Fruit fly (Drosophila melanogaster) whole organism, embryonic: ENCODE data around the gene CG13063.

ENCODE experiments used
- Asciz ChIP-seq: fragments of 200-800 bp; sonication (Bioruptor generic); optimal IDR thresholded peaks from 2 replicates; lab custom pipeline; 2017; ENCODE audit warnings: missing biosample characterization, mild to moderate bottlenecking, missing genetic modification characterization, missing genetic modification reagents
- Bgb ChIP-seq: fragments of 200-800 bp; sonication (Bioruptor generic); IDR thresholded peaks from 2 replicates; pipeline ENCODE4 v1.3.6; 2022; ENCODE audit warnings: missing biosample characterization, missing genetic modification characterization; ENCODE audit not compliant: partially characterized antibody
- BtbVII ChIP-seq: fragments of 200-800 bp; sonication (Bioruptor generic); optimal IDR thresholded peaks from 3 replicates; lab custom pipeline; 2017; ENCODE audit warnings: missing biosample characterization, mild to moderate bottlenecking, missing genetic modification characterization
- CG10543 ChIP-seq: fragments of 200-800 bp; sonication (Bioruptor generic); optimal IDR thresholded peaks from 3 replicates; lab custom pipeline; 2017; ENCODE audit warnings: missing biosample characterization, mild to moderate bottlenecking, missing genetic modification characterization, moderate library complexity
- CG11085 ChIP-seq: fragments of 200-800 bp; sonication (Bioruptor generic); IDR thresholded peaks from 2 replicates; pipeline ENCODE4 v1.3.6; 2022; ENCODE audit warnings: missing biosample characterization, missing genetic modification characterization
- CG12769 ChIP-seq: fragments of 200-800 bp; sonication (Bioruptor generic); optimal IDR thresholded peaks from 2 replicates; lab custom pipeline; 2019; ENCODE audit warnings: missing biosample characterization, mild to moderate bottlenecking, missing genetic modification characterization, moderate library complexity
- CG13123 ChIP-seq: fragments of 200-800 bp; sonication (Bioruptor generic); optimal IDR thresholded peaks from 2 replicates; lab custom pipeline; 2016; ENCODE audit warnings: missing biosample characterization, missing genetic modification characterization
- CG15011 ChIP-seq: fragments of 200-800 bp; sonication (Bioruptor generic); optimal IDR thresholded peaks from 3 replicates; lab custom pipeline; 2018; ENCODE audit warnings: missing biosample characterization, mild to moderate bottlenecking, missing genetic modification characterization
- CG15696 ChIP-seq: fragments of 200-800 bp; sonication (Bioruptor generic); optimal IDR thresholded peaks from 2 replicates; lab custom pipeline; 2019; ENCODE audit warnings: missing biosample characterization, mild to moderate bottlenecking, missing genetic modification characterization, moderate library complexity
- CG17829 ChIP-seq: fragments of 200-800 bp; optimal IDR thresholded peaks from 2 replicates; lab custom pipeline; 2019; ENCODE audit warnings: missing biosample characterization, mild to moderate bottlenecking, missing genetic modification characterization, moderate library complexity
- CG1792 ChIP-seq: fragments of 200-800 bp; sonication (Bioruptor generic); optimal IDR thresholded peaks from 2 replicates; lab custom pipeline; 2016; ENCODE audit warnings: missing biosample characterization, missing genetic modification characterization
- CG18011 ChIP-seq: fragments of 200-800 bp; sonication (Bioruptor generic); optimal IDR thresholded peaks from 2 replicates; lab custom pipeline; 2017; ENCODE audit warnings: missing biosample characterization, missing genetic modification characterization, mild to moderate bottlenecking, moderate library complexity, missing genotype
- CG2678 ChIP-seq: fragments of 200-800 bp; sonication (Bioruptor generic); optimal IDR thresholded peaks from 3 replicates; lab custom pipeline; 2019; ENCODE audit warnings: missing biosample characterization, mild to moderate bottlenecking, missing genetic modification characterization, moderate library complexity
- CG2712 ChIP-seq: fragments of 200-800 bp; optimal IDR thresholded peaks from 3 replicates; lab custom pipeline; 2019; ENCODE audit warnings: missing biosample characterization, mild to moderate bottlenecking, missing genetic modification characterization, moderate library complexity
- CG33557 ChIP-seq: fragments of 200-800 bp; sonication (Bioruptor generic); optimal IDR thresholded peaks from 2 replicates; lab custom pipeline; 2019; ENCODE audit warnings: missing biosample characterization, mild to moderate bottlenecking, missing genetic modification characterization, moderate library complexity
- CG3995 ChIP-seq: fragments of 200-800 bp; sonication (Bioruptor generic); optimal IDR thresholded peaks from 3 replicates; lab custom pipeline; 2016; ENCODE audit warnings: missing biosample characterization, missing genetic modification characterization
- CG4730 ChIP-seq: fragments of 200-800 bp; sonication (Bioruptor generic); IDR thresholded peaks from 2 replicates; pipeline ENCODE4 v1.3.6; 2022; ENCODE audit warnings: missing biosample characterization, missing genetic modification characterization
- CG5953 ChIP-seq: fragments of 200-800 bp; sonication (Bioruptor generic); IDR thresholded peaks from 2 replicates; pipeline ENCODE4 v1.3.6; 2022; ENCODE audit warnings: missing biosample characterization, missing genetic modification characterization
- CG6813 ChIP-seq: fragments of 200-800 bp; sonication (Bioruptor generic); optimal IDR thresholded peaks from 2 replicates; lab custom pipeline; 2017; ENCODE audit warnings: missing biosample characterization, missing genetic modification characterization, mild to moderate bottlenecking, moderate library complexity, missing genetic modification reagents
- CG7271 ChIP-seq: fragments of 200-800 bp; sonication (Bioruptor generic); optimal IDR thresholded peaks from 2 replicates; lab custom pipeline; 2018; ENCODE audit warnings: missing biosample characterization, mild to moderate bottlenecking, missing genetic modification characterization, moderate library complexity
- CG7357 ChIP-seq: fragments of 200-800 bp; sonication (Bioruptor generic); IDR thresholded peaks from 3 replicates; pipeline ENCODE4 v1.3.6; 2022; ENCODE audit warnings: missing biosample characterization, missing genetic modification characterization
- CG8924 ChIP-seq: fragments of 200-800 bp; optimal IDR thresholded peaks from 3 replicates; lab custom pipeline; 2019; ENCODE audit warnings: missing biosample characterization, mild to moderate bottlenecking, missing genetic modification characterization, moderate library complexity
- CG9437 ChIP-seq: fragments of 200-800 bp; sonication (Bioruptor generic); optimal IDR thresholded peaks from 2 replicates; lab custom pipeline; 2018; ENCODE audit warnings: missing biosample characterization, mild to moderate bottlenecking, missing genetic modification characterization
- CTCF ChIP-seq: fragments of 200-800 bp; sonication (Bioruptor generic); optimal IDR thresholded peaks from 2 replicates; lab custom pipeline; 2017; ENCODE audit warnings: missing biosample characterization, mild to moderate bottlenecking, missing genetic modification characterization, moderate library complexity
- Deaf1 ChIP-seq: fragments of 200-800 bp; optimal IDR thresholded peaks from 3 replicates; lab custom pipeline; 2019; ENCODE audit warnings: missing biosample characterization, mild to moderate bottlenecking, missing genetic modification characterization, moderate library complexity
- ERR ChIP-seq: fragments of 200-800 bp; sonication (Bioruptor generic); optimal IDR thresholded peaks from 2 replicates; lab custom pipeline; 2016; ENCODE audit warnings: missing biosample characterization, missing genetic modification characterization
- HLHmδ ChIP-seq: fragments of 200-800 bp; sonication (Bioruptor generic); optimal IDR thresholded peaks from 2 replicates; lab custom pipeline; 2018; ENCODE audit warnings: missing biosample characterization, mild to moderate bottlenecking, missing genetic modification characterization, moderate library complexity
- HmgZ ChIP-seq: fragments of 200-800 bp; sonication (Bioruptor generic); optimal IDR thresholded peaks from 2 replicates; lab custom pipeline; 2018; ENCODE audit warnings: missing biosample characterization, mild to moderate bottlenecking, missing genetic modification characterization
- Hmr ChIP-seq: fragments of 200-800 bp; sonication (Bioruptor generic); optimal IDR thresholded peaks from 3 replicates; lab custom pipeline; 2017; ENCODE audit warnings: mild to moderate bottlenecking, missing biosample characterization, missing genetic modification reagents, missing genetic modification characterization
- MBD-R2 ChIP-seq: fragments of 200-800 bp; sonication (Bioruptor generic); IDR thresholded peaks from 2 replicates; pipeline ENCODE4 v1.3.6; 2022; ENCODE audit warnings: missing biosample characterization, missing genetic modification characterization
- Oaz ChIP-seq: fragments of 200-800 bp; sonication (Bioruptor generic); IDR thresholded peaks from 2 replicates; pipeline ENCODE4 v1.3.6; 2022; ENCODE audit warnings: missing biosample characterization, missing genetic modification characterization
- Oli ChIP-seq: fragments of 200-800 bp; sonication (Bioruptor generic); optimal IDR thresholded peaks from 2 replicates; lab custom pipeline; 2018; ENCODE audit warnings: missing biosample characterization, mild to moderate bottlenecking, missing genetic modification characterization, moderate library complexity
- Pdp1 ChIP-seq, 2 experiments: fragments of 200-800 bp; sonication (Bioruptor generic); optimal IDR thresholded peaks; 3 replicates each; lab custom pipeline; 2016; ENCODE audit warnings: missing biosample characterization in 2 of 2, missing genetic modification characterization in 2 of 2, mild to moderate bottlenecking in 1 of 2, moderate library complexity in 1 of 2
- Ptx1 ChIP-seq: fragments of 200-800 bp; sonication (Bioruptor generic); IDR thresholded peaks from 2 replicates; pipeline ENCODE4 v1.3.6; 2022; ENCODE audit warnings: missing biosample characterization, missing genetic modification characterization
- aop ChIP-seq: fragments of 200-800 bp; sonication (Bioruptor generic); IDR thresholded peaks from 2 replicates; pipeline ENCODE4 v1.3.6; 2022; ENCODE audit warnings: missing biosample characterization, missing genetic modification characterization
- bab2 ChIP-seq: fragments of 200-800 bp; sonication (Bioruptor generic); optimal IDR thresholded peaks from 2 replicates; lab custom pipeline; 2016; ENCODE audit warnings: missing biosample characterization, missing genetic modification characterization
- bbx ChIP-seq: fragments of 200-800 bp; sonication (Bioruptor generic); IDR thresholded peaks from 2 replicates; pipeline ENCODE4 v1.3.6; 2022; ENCODE audit warnings: missing biosample characterization, missing genetic modification characterization; ENCODE audit not compliant: partially characterized antibody
- cad ChIP-seq: fragments of >200 bp; optimal IDR thresholded peaks from 2 replicates; lab custom pipeline; 2017; ENCODE audit warnings: missing biosample characterization, missing genetic modification characterization
- fd64A ChIP-seq: fragments of 200-800 bp; sonication (Bioruptor generic); optimal IDR thresholded peaks from 3 replicates; lab custom pipeline; 2018; ENCODE audit warnings: missing biosample characterization, mild to moderate bottlenecking, missing genetic modification characterization
- fru ChIP-seq: fragments of >200 bp; optimal IDR thresholded peaks from 2 replicates; lab custom pipeline; 2017
- hb ChIP-seq: fragments of 200-800 bp; sonication (Bioruptor generic); IDR thresholded peaks from 3 replicates; pipeline ENCODE4 v1.3.6; 2022; ENCODE audit warnings: missing biosample characterization, missing genetic modification characterization; ENCODE audit not compliant: partially characterized antibody
- mam ChIP-seq: fragments of 200-800 bp; sonication (Bioruptor generic); optimal IDR thresholded peaks from 3 replicates; lab custom pipeline; 2016; ENCODE audit warnings: missing biosample characterization, missing genetic modification characterization
- odd ChIP-seq: fragments of 200-800 bp; sonication (Bioruptor generic); optimal IDR thresholded peaks from 2 replicates; lab custom pipeline; 2017; ENCODE audit warnings: missing biosample characterization, mild to moderate bottlenecking, missing genetic modification characterization
- org-1 ChIP-seq: fragments of 200-800 bp; sonication (Bioruptor generic); optimal IDR thresholded peaks from 2 replicates; lab custom pipeline; 2017; ENCODE audit warnings: missing biosample characterization, missing genetic modification characterization
- p53 ChIP-seq: fragments of 200-800 bp; sonication (Bioruptor generic); optimal IDR thresholded peaks from 2 replicates; lab custom pipeline; 2016; ENCODE audit warnings: missing biosample characterization, missing genetic modification characterization
- pb ChIP-seq: fragments of 200-800 bp; sonication (Bioruptor generic); optimal IDR thresholded peaks from 3 replicates; lab custom pipeline; 2016; ENCODE audit warnings: missing biosample characterization, missing genetic modification characterization
- repo ChIP-seq: fragments of 200-800 bp; sonication (Bioruptor generic); optimal IDR thresholded peaks from 2 replicates; lab custom pipeline; 2016; ENCODE audit warnings: missing biosample characterization, missing genetic modification characterization
- row ChIP-seq: fragments of 200-800 bp; sonication (Bioruptor generic); IDR thresholded peaks from 3 replicates; pipeline ENCODE4 v1.3.6; 2022; ENCODE audit warnings: missing biosample characterization, missing genetic modification characterization
- sim ChIP-seq: fragments of 200-800 bp; sonication (Bioruptor generic); IDR thresholded peaks from 2 replicates; pipeline ENCODE4 v1.3.6; 2022; ENCODE audit warnings: missing biosample characterization, missing genetic modification characterization
- tgo ChIP-seq: fragments of 200-800 bp; sonication (Bioruptor generic); IDR thresholded peaks from 3 replicates; pipeline ENCODE4 v1.3.6; 2022; ENCODE audit warnings: missing biosample characterization, missing genetic modification characterization
- ttk ChIP-seq: fragments of 200-800 bp; sonication (Bioruptor generic); IDR thresholded peaks from 2 replicates; pipeline ENCODE4 v2.1.2; 2022; ENCODE audit warnings: missing biosample characterization, missing genetic modification characterization
- unpg ChIP-seq: fragments of 200-800 bp; sonication (Bioruptor generic); optimal IDR thresholded peaks from 3 replicates; lab custom pipeline; 2018; ENCODE audit warnings: missing biosample characterization, mild to moderate bottlenecking, missing genetic modification characterization, moderate library complexity

The CG13063 gene

dm6 chr3L:16285346-16285911, 21.0 kb upstream of the CG13063 start, which contains the start of gene CG13047:
TSS of gene CG13047 (minus strand) at chr3L:16285396.
- TF ChIP-seq HmgZ (tag; lab: Kevin White, UChicago) = no peak
- no peak for TF ChIP-seq CG15011
- peak; percentile 36 for TF ChIP-seq CG2678 (tag; lab: Kevin White, UChicago)
- TF ChIP-seq CG15696 (tag; lab: Kevin White, UChicago) = no peak
- no peak for TF ChIP-seq CG18011 (GFP tag; lab: Kevin White, UChicago)
- TF ChIP-seq CTCF = no peak
- TF ChIP-seq sim = no peak
- no peak for TF ChIP-seq CG12769 (tag; lab: Kevin White, UChicago)
- TF ChIP-seq p53 (GFP tag; lab: Kevin White, UChicago) = no peak
- TF ChIP-seq CG7357 = no peak
- no peak for TF ChIP-seq CG5953 (GFP tag; lab: Robert Waterston, UW)
- TF ChIP-seq CG17829 (tag; lab: Kevin White, UChicago) = no peak
- no peak for TF ChIP-seq CG1792 (GFP tag; lab: Kevin White, UChicago)
- no peak for TF ChIP-seq Hmr (GFP tag; lab: Kevin White, UChicago)
- TF ChIP-seq pb (GFP tag; lab: Kevin White, UChicago) = no peak
- TF ChIP-seq bab2 (GFP tag; lab: Kevin White, UChicago) = no peak
- no peak for TF ChIP-seq hb (GFP tag; lab: Robert Waterston, UW)
- no peak for TF ChIP-seq CG7271
- TF ChIP-seq CG33557 (GFP tag; lab: Kevin White, UChicago) = no peak
- no peak for TF ChIP-seq Pdp1 (GFP tag; optimal IDR thresholded peaks at IDR 0.05; lab: Kevin White, UChicago)
- no peak for TF ChIP-seq Deaf1 (tag; lab: Kevin White, UChicago)
- no peak for TF ChIP-seq fd64A (GFP tag; lab: Kevin White, UChicago)
- TF ChIP-seq ERR (GFP tag; lab: Kevin White, UChicago) = no peak
- no peak for TF ChIP-seq HLHmδ
- no peak for TF ChIP-seq CG9437 (GFP tag; lab: Kevin White, UChicago)
- no peak for TF ChIP-seq Oaz (GFP tag; lab: Robert Waterston, UW)
- no peak for TF ChIP-seq BtbVII
- no peak for TF ChIP-seq CG4730 (GFP tag; lab: Robert Waterston, UW)
- TF ChIP-seq aop = no peak
- no peak for TF ChIP-seq odd (GFP tag; lab: Kevin White, UChicago)
- TF ChIP-seq tgo = 0 out of 3 replicates have a peak, but pooled peaks have one; percentile 21
- peak; percentile 15 for TF ChIP-seq Oli
- no peak for TF ChIP-seq Bgb (GFP tag; lab: Robert Waterston, UW)
- TF ChIP-seq MBD-R2 (GFP tag; lab: Robert Waterston, UW) = no peak
- no peak for TF ChIP-seq CG10543 (GFP tag; lab: Kevin White, UChicago)
- no peak for TF ChIP-seq mam (GFP tag; lab: Kevin White, UChicago)
- TF ChIP-seq repo (GFP tag; lab: Kevin White, UChicago) = no peak
- TF ChIP-seq CG11085 = no peak
- TF ChIP-seq Ptx1 (GFP tag; lab: Robert Waterston, UW) = no peak
- TF ChIP-seq CG6813 (GFP tag; lab: Kevin White, UChicago) = no peak
- TF ChIP-seq CG8924 (tag; lab: Kevin White, UChicago) = no peak
- TF ChIP-seq CG3995 (GFP tag; lab: Kevin White, UChicago) = no peak
- no peak for TF ChIP-seq fru (lab: Kevin White, UChicago)
- no peak for TF ChIP-seq org-1
- no peak for TF ChIP-seq Asciz (GFP tag; lab: Kevin White, UChicago)
- 0 out of 3 replicates have a peak, but pooled peaks have one; percentile 11 for TF ChIP-seq row (GFP tag; lab: Robert Waterston, UW)
- TF ChIP-seq CG2712 (tag; lab: Kevin White, UChicago) = peak; percentile 11
- peak; percentile 2 for TF ChIP-seq unpg
- TF ChIP-seq cad = no peak
- TF ChIP-seq ttk (GFP tag; lab: Robert Waterston, UW) = no peak
- no peak for TF ChIP-seq CG13123 (GFP tag; lab: Kevin White, UChicago)
- TF ChIP-seq bbx (GFP tag; lab: Robert Waterston, UW) = no peak
